Fruit fly (Drosophila melanogaster) ovary, adult (tissue): ENCODE measurements around the gene RpL10Ab.
A peak's percentile ranks its signal among the peaks of the same experiment; 100 is the strongest.

Source experiments
- CG17801 ChIP-seq: fragments of 200-800 bp; optimal IDR thresholded peaks from 2 replicates; lab custom pipeline; 2019; ENCODE audit warnings: missing biosample characterization, mild to moderate bottlenecking, missing genetic modification characterization, moderate library complexity; ENCODE audit not compliant: partially characterized antibody

RpL10Ab gene

DNA sequence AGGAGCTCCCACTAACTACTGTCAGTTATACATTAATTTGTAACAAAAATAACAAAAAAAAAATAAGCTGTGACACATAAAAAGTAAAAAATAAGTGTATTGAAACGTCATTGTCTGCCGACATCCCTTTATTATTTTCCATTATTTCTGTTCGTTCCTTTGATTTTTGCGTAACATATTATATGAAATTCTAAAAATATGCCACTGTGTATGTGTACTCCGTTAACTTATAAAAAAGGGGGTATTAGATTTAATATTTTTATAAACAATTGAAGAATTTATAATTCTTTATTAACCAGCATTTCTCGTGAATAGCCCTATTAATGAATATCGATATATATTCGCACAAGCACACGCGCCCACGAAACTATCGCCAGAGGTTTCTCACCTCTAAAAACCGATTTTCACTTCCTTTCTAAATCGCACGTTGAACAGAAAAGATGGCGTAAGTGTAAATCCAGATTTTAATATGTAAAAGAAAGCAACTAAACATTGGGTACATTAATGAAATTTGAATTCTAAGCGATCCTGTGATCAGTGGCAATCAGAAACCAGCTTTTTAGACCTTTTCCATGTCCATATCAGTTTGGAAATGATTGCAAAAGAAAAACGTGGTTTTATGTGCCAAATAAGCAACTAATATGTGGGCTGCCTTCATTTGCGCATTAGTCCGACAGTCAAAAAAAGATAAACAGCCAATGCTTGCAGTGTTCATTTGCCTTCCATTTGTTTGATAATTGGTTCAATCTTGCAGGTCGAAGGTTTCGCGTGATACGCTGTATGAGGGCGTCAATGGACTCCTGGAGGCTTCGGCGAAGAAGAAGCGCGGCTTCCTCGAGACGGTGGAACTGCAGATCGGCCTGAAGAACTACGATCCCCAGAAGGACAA is at the start of gene RpL10Ab:
RpL10Ab (plus strand) TSS at position 406 of the 889 bp plus-strand sequence.
- TF ChIP-seq CG17801: peak; percentile 37

DNA sequence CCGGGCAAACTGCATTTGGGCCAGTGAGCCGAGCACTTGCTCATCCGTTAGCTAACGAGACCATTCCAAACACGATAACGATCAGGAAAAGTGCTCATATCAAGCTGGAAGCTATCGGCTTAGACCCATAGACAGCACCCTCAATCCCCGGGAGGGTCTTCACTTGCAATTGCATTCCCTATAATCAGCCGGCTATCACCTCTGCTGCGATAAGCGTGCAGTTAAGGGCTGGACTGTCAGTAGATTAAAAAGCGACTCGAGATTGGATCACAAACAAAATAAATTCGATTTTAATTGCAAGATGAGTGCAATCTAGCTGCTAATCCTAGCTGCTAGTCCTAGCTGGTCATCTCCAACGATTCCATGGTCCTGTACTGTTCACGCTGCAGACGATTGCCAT is 48.9 kb upstream of the RpL10Ab start:
- TF ChIP-seq CG17801: no peak

DNA sequence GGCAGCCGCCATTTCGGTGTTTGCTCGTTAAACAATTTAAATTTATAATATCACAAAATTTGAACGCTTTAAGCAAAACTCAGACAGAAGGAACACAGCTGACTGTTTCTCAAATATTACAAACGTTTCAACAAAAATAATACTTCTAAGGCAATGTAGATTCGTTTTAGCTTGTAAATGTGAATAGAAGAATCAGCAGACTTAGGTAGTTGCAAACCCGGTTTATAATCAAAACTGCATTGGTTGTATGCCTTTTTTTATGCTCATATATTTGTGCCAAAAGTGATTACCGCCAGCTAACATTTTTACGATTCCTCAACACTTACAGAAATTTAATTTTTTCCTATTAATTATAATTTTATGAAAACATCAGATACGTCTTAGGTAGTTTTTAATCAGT is 48.2 kb upstream of the RpL10Ab start, which contains the start of gene Tim13:
Tim13 (minus strand) TSS at position 101 of the 400 bp plus-strand sequence.
- no peak for TF ChIP-seq CG17801

DNA sequence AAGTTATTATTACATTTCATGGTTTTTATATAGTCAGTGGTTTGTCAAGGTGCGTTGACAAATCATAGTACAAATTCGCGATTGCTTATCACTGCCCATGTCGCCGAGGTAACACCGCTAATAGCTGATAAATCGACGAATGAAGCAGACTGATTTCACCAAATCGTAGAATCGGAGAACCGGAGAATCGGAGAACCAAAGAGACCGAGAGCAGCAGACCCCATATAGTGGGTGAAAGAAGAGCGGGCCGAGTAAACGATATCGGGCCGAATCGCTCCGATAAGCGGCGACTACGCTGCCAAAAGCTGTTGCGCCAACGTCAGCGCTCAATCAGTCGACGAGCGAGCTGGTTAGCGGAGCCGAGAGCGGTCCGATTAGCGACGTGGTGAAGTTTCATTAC is 45.9 kb upstream of the RpL10Ab start, which contains the start of gene CG14131:
CG14131 (plus strand) TSS at position 343 of the 400 bp plus-strand sequence.
- TF ChIP-seq CG17801: no peak

DNA sequence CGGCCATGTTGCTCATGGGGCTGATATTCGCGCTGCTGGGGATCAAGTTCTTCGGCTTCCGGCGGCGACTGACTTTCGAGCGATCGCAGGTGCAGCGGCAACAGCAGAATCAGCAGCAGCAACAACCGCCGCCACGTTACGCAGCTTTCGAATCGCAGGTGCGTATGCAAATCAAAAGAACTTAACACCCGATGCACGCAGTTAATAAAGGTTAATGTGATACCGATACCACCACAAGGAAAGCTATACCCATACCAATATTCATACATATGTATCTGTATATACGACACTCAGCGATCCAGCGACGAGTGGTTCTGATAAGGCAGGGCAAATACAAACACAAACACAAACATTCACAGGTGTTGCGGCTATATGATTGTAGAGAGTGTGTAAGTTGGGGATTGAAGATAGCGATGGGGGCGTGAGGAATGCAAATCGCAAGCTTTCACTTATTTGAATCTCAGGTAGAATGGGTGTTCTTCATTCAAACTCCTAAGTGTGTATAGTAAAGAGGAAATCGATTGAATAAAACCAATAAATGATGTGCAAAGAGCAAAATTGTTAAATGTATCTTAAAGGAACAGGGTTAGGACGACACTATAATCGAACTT is 45.2 kb upstream of the RpL10Ab start:
- peak; percentile 23 for TF ChIP-seq CG17801

DNA sequence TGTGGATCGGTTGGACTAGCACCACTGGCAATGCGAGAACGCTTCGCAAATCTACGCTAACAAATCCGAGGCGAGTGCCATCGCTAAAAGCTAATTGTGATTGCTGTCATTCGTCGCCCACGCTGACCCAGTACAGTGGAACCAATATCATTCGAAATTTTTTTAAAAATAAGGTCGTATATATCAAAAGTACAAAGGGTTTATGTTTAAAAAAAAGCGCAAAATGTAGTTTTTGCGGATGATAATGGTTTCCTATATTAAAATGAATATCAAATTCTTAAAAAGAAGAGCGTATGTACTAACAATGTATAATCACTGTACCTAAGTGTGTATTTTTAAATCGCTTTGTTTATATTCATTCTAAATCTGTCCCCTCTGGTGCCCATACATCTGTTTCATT is 37.4 kb upstream of the RpL10Ab start:
- no peak for TF ChIP-seq CG17801

DNA sequence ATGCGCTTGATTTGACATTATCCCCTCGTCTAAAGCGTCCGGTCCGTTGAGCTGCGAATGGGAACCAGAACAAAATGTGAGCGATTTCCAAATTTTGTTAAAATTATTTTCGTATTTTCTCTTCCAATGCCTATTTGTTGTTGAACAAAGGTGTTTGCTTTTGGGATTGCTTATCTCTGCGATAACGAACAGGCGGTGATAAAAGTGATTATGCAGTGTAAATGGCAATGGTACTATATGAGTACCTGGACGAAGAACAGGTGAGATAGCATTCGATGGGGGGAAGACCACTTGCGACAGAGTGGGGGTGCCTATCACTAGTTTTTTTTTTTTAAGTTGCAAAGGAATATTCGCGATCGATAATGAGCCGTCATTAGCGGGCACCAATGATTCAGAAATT is 34.5 kb upstream of the RpL10Ab start:
- no peak for TF ChIP-seq CG17801

DNA sequence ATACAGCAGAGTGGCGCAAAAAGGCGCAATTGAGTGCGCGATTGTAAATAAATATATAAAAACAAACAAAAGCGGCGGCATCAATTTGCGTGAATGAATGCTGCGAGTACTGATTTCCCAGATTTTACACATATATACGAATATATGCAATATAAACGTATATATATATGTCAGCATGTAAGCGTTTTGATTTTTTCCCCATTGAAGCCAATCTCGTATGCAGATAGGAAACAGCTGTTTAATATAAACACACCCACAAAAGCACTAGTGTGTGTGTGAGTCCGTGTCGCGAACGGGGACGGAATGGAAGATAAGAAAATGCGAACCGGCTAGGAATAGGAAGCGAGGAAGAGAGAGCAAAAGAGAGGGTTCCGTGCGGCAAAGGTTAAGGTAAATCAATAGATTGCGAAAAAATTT is 33.7 kb upstream of the RpL10Ab start:
- no peak for TF ChIP-seq CG17801

DNA sequence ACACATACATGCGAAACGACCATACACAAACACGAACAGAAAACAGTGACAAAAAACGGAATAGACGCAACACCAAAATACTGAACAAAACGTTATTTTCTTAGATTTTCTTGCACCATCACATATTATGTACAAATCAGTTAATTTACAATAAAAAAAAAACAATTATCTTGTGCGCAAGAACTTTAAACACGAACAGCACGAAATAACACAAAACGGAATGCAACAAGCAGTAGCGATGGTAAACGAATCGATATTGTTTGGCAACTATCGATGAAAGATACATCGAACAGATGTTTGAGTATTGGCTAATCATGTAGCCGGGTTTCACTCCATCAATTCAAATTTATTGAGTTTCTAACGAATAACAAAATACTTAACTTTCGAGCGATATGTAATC is 32.9 kb upstream of the RpL10Ab start, which contains the start of gene Pi3K68D:
Pi3K68D (minus strand) TSS at position 241 of the 400 bp plus-strand sequence.
- TF ChIP-seq CG17801: peak; percentile 21

DNA sequence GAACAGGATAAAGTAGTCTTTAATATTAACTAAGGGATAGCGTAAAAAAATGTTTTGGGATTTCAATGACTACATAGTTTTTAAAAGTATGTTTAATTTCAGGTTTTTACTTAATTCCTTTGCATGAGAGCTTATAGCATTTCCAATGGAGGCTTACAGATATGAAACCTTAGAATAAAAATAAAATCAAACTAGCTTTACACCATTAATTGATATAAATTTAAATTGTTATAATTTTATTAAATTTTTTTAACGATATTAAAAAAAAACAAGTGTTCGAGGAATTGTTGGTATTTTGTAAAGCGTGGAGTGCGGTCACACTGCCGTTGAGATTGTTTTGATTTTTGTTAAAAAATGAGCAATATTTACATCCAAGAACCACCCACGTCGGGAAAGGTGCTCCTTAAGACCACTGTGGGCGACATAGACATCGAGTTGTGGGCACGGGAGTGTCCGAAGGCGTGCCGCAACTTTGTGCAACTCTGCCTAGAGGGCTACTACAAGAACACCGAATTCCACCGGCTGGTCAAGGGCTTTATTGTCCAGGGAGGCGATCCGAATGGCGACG is 29.3 kb upstream of the RpL10Ab start, which contains the start of the genes twy and CG10907:
twy (minus strand) TSS at position 51 of the 568 bp plus-strand sequence.
CG10907 (plus strand) TSS at position 282 of the 568 bp plus-strand sequence.
- TF ChIP-seq CG17801: no peak

DNA sequence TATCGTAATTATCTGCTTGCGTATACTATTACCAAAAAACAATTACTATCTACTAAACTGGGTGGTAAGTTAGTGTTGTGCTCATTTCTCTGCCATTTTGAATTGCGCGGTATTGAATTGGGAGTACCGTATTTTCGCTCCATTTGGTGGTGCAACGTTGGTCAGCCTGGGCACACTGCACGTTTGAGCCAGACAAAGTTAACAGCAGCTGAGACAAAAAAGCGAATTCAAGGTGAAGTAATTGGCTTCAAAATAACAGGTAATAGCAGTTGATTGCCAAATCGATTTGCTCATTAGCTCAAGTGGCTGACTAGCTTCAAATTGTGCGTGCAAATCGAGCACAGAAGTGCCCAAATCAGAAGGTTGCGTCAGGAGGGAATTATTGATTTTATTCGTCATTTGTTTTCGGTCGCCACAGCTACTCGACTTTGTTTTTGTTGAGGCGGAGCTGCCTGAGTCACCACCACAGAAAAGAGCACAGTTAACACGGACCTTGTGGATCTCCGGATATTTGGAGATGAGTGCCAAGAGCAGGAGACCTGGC is 27.1 kb upstream of the RpL10Ab start, which contains the start of gene Klp68D:
Klp68D (plus strand) TSS at position 175 of the 544 bp plus-strand sequence.
- TF ChIP-seq CG17801: no peak

DNA sequence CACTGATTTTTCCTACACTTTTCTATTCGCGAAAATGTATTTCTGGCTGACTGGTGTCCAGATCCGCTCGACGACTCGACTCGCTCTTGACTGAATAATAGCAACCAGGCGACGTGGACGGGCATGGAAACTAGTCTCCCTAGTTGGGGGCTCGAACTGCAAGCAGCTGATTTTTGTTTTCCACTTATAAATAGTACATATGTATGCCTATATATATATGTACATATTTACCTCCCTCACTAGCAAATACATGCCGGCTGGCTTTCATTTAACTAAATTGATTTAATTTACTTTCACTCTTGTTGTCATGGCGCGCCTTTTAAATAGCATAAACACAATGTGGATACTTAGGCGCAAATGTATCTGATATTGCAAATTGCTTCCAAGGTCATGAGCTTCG is 21.9 kb upstream of the RpL10Ab start, which contains the start of gene Gcat:
Gcat (minus strand) TSS at position 101 of the 400 bp plus-strand sequence.
- TF ChIP-seq CG17801: no peak

DNA sequence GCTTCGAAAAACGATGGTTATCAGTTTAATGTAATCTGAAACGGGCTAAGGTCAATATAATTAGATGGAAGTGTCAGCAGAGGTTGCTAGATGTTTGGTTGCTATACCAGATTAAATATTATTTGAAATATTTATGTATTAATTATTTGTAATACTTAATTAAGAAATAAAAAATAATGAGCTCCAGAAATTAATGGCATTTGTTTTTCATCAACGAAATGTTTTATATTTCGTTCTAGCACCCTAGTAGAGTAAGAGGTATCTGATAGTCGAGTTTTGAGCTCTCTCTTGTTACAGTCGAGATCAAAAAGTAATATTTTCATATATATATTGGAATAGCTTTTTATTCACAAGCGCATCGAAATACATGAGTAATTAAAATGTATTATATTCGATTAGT is 21.0 kb upstream of the RpL10Ab start:
- TF ChIP-seq CG17801: no peak

DNA sequence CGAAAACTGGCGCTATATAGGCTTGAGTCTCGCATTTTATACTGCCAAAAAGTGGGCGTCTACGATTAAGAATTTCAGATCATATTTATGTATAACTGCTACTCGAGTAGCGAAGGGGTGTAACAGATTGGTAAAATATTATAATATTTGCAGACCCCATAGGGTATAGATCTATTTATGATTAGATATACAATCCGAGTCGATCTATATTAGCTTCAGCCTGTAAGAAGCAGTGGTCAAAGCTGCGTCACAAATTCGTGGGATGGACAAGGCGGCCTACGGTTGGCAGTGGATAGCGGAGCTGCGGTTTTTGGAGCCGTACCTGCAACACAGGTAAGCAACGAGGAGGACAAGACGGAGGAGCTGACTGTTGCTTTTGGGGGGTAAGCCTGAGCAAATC is 8.0 kb upstream of the RpL10Ab start, which contains the start of gene Cubn2:
Cubn2 (minus strand) TSS at position 101 of the 400 bp plus-strand sequence.
- TF ChIP-seq CG17801: no peak

DNA sequence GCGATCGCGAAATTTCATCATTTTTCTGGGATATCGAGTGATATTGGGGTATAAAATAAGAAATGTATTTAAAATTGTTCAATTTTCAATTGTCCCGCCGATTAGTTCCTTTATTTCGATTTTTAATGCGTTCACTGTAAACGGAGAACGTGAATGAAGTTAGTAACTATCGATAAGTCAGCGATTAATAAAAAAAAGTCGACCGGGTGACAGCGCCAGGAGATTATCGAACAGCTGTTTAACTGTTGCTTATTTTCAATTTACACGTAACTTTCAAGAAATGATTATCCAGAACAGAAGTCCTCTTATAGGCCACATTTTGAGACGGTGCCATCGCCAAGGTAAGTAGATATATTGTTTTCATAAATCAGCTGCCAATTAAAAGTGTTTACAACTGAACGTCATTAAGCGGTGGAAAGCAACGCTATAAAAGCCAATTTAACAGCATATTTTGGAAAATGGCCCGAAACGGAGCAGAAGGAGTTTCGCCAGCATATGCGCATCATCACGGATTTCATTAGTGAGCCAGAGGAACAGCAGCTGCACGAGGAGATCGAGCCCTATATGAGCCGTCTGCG is 7.3 kb upstream of the RpL10Ab start, which contains the start of gene CG14130:
CG14130 (plus strand) TSS at position 225 of the 578 bp plus-strand sequence.
- TF ChIP-seq CG17801: peak; percentile 12

DNA sequence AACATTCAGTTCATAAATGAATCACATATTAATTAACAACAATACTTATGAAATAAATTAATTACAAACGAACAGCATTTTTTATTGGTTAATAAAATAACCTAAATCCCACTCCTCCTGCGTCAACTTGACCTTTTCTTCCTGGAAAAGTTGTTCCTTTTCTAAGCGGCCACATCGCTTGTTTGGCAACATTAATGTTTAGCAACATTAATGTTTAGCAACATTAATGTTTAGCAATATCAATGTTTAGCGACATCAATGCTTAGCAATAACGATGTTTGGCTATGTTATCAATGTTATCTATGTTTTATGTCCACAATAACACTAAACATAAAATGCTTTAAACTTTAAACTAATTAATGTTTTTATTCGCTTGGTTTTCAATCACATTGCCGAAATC is 6.0 kb upstream of the RpL10Ab start:
- no peak for TF ChIP-seq CG17801
